Worm (Caenorhabditis elegans): Measurements from ENCODE around the gene srx-46.

The srx-46 gene

DNA sequence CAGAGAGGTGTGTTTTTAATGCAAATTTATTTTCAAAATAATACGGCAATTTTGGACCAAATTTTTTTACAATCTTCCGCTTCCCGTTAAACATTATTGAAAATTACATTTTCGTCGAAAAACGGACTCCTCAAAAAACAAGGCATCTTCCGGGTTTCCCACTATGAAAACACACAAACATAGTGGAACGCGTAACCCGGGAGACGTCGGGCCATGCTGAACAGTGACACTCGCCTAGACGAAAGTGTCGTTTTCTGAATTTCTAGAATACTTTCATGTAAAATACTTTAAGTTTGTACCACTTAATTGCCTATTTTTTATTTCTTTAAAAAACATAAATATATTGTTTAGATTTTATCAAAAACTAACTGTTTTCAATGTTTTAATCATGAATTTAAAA is 38.9 kb downstream of the srx-46 start:
- TF ChIP-seq elt-1 (tag; optimal IDR thresholded peaks at IDR 0.05) (no peak), snpc-4 (tag; optimal IDR thresholded peaks at IDR 0.05) (peak; percentile 91), nfya-1 (tag; optimal IDR thresholded peaks at IDR 0.05; ENCODE audit: insufficient read depth) (peak; percentile 5)

ce11 chrV:9394938-9395639 is 42.0 kb downstream of the srx-46 start:
- TF ChIP-seq pha-4 (tag; optimal IDR thresholded peaks at IDR 0.05) (peak; percentile 54), ceh-9 (tag; optimal IDR thresholded peaks at IDR 0.05) (no peak), sea-2 (GFP tag; optimal IDR thresholded peaks at IDR 0.05) (no peak), nhr-23 (tag; optimal IDR thresholded peaks at IDR 0.05) (peak; percentile 10), lsy-12 (tag; optimal IDR thresholded peaks at IDR 0.05) (no peak), nhr-25 (tag; optimal IDR thresholded peaks at IDR 0.05) (peak; percentile 45), pqm-1 (tag; optimal IDR thresholded peaks at IDR 0.05) (no peak)

DNA sequence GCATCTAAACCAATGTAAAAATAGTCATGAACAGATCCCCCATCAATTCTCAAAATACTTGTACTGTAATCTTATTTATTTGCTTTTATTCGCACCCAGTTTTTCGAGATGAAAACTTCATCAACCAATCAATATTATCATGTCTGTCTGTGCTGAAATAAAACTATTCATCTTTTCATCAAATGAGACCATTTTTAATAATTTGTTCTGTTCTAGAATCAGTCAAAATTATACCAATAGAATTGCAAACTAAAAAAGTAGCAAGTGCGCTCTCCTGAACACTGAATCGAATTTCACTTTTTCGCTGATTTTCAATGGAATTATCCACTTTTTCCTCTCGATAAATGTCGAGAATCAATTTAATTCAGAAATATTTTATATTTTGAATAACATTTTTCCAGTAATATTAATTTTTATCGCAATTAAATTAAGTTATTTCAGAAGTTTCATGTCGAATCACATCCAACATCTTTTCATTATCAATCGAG is 46.9 kb downstream of the srx-46 start, which contains the start of gene trpp-4:
Gene trpp-4, plus strand, starts transcription at position 442 of the 488 bp plus-strand sequence.
- no peak for TF ChIP-seq fkh-2 (tag; optimal IDR thresholded peaks at IDR 0.05)
- TF ChIP-seq nhr-28 (tag; optimal IDR thresholded peaks at IDR 0.05), result no peak
- no peak for TF ChIP-seq snpc-4 (tag; optimal IDR thresholded peaks at IDR 0.05)
- TF ChIP-seq egl-5 (tag; optimal IDR thresholded peaks at IDR 0.05), result no peak
- no peak for TF ChIP-seq aly-2 (tag; optimal IDR thresholded peaks at IDR 0.05)
- no peak for TF ChIP-seq mml-1 (tag; optimal IDR thresholded peaks at IDR 0.05)
- TF ChIP-seq pha-4 (tag; optimal IDR thresholded peaks at IDR 0.05), result peak; percentile 17
- TF ChIP-seq lin-15B (tag; optimal IDR thresholded peaks at IDR 0.05), result no peak

All from whole organism, L3 larva.